Worm (Caenorhabditis elegans) whole organism, L1 larva: ENCODE measurements around the gene sur-7.

Source experiments
- Y116A8C.19 ChIP-seq: sonication (generic microtip); optimal IDR thresholded peaks from 2 replicates; lab custom pipeline; 2016; ENCODE audit warnings: missing compliant biosample characterization, missing genetic modification characterization, borderline replicate concordance
- aha-1 ChIP-seq: fragments of 150-350 bp; optimal IDR thresholded peaks from 2 replicates; lab custom pipeline; 2014; ENCODE audit warnings: missing biosample characterization, missing genetic modification characterization
- blmp-1 ChIP-seq: fragments of 150-350 bp; optimal IDR thresholded peaks from 2 replicates; lab custom pipeline; 2014; ENCODE audit warnings: missing biosample characterization, missing genetic modification characterization
- ceh-63 ChIP-seq: fragments of 200-800 bp; sonication (Bioruptor generic); optimal IDR thresholded peaks from 2 replicates; lab custom pipeline; 2018; ENCODE audit warnings: mild to moderate bottlenecking, missing genetic modification characterization, missing compliant biosample characterization
- ceh-88 ChIP-seq: fragments of 200-800 bp; sonication (Bioruptor generic); IDR thresholded peaks from 2 replicates; pipeline ENCODE4 v1.3.6; 2022; ENCODE audit warnings: missing genetic modification characterization, missing compliant biosample characterization
- ceh-90 ChIP-seq: sonication (generic microtip); optimal IDR thresholded peaks from 2 replicates; lab custom pipeline; 2016; ENCODE audit warnings: missing genetic modification characterization, missing compliant biosample characterization
- dpl-1 ChIP-seq, 3 experiments: fragments of 150-350 bp in 2 of 3; sonication (generic microtip) in 1 of 3; optimal IDR thresholded peaks; 2 replicates each; lab custom pipeline; 2014 to 2017; ENCODE audit warnings: missing biosample characterization in 3 of 3, missing genetic modification characterization in 3 of 3, missing genetic modification reagents in 3 of 3
- dsc-1 ChIP-seq: sonication (generic microtip); optimal IDR thresholded peaks from 2 replicates; lab custom pipeline; 2016; ENCODE audit warnings: mild to moderate bottlenecking, missing genetic modification characterization, missing compliant biosample characterization
- efl-1 ChIP-seq, 4 experiments: fragments of 150-350 bp; optimal IDR thresholded peaks in 3 of 4; peaks in 1 of 4; 1 replicate in 1 of 4; 2 replicates in 3 of 4; lab custom pipeline; 2014; ENCODE audit warnings: missing biosample characterization in 2 of 4, missing genetic modification characterization in 2 of 4, missing genetic modification reagents in 2 of 4
- egl-13 ChIP-seq: sonication (generic microtip); optimal IDR thresholded peaks from 2 replicates; lab custom pipeline; 2016; ENCODE audit warnings: missing genotype, missing genetic modification reagents, missing genetic modification characterization, missing compliant biosample characterization
- egl-27 ChIP-seq, 2 experiments: fragments of 150-350 bp in 1 of 2; sonication (generic microtip); optimal IDR thresholded peaks; 3 replicates each; lab custom pipeline; 2017 to 2018; ENCODE audit warnings: missing biosample characterization in 2 of 2, missing genetic modification characterization in 2 of 2, missing genetic modification reagents in 2 of 2
- elt-2 ChIP-seq: sonication (generic microtip); optimal IDR thresholded peaks from 2 replicates; lab custom pipeline; 2016; ENCODE audit warnings: missing genetic modification characterization, mild to moderate bottlenecking, inconsistent platforms, missing compliant biosample characterization, missing genetic modification reagents
- fos-1 ChIP-seq: fragments of 150-350 bp; optimal IDR thresholded peaks from 2 replicates; lab custom pipeline; 2014; ENCODE audit warnings: missing biosample characterization, missing genetic modification characterization
- grh-1 ChIP-seq: fragments of 200-800 bp; sonication (Bioruptor generic); IDR thresholded peaks from 2 replicates; pipeline ENCODE4 v1.3.6; 2022; ENCODE audit warnings: missing genetic modification reagents, missing genetic modification characterization, missing compliant biosample characterization
- hlh-17 ChIP-seq: fragments of 200-800 bp; sonication (Bioruptor generic); optimal IDR thresholded peaks from 2 replicates; lab custom pipeline; 2018; ENCODE audit warnings: missing genetic modification characterization, mild to moderate bottlenecking, missing compliant biosample characterization, moderate library complexity, borderline replicate concordance
- isw-1 ChIP-seq: fragments of 200-800 bp; sonication (Bioruptor generic); IDR thresholded peaks from 2 replicates; pipeline ENCODE4 v1.3.6; 2022; ENCODE audit warnings: missing genetic modification characterization, missing compliant biosample characterization
- lin-13 ChIP-seq: fragments of 150-350 bp; optimal IDR thresholded peaks from 2 replicates; lab custom pipeline; 2014; ENCODE audit warnings: missing biosample characterization, missing genetic modification reagents, missing genetic modification characterization
- lin-14 ChIP-seq: fragments of 200-800 bp; sonication (Bioruptor generic); optimal IDR thresholded peaks from 2 replicates; lab custom pipeline; 2018; ENCODE audit warnings: mild to moderate bottlenecking, missing genetic modification characterization, moderate library complexity, missing compliant biosample characterization
- lin-39 ChIP-seq: fragments of 150-350 bp; optimal IDR thresholded peaks from 2 replicates; lab custom pipeline; 2014; ENCODE audit warnings: missing biosample characterization, missing genetic modification reagents, missing genetic modification characterization
- lir-3 ChIP-seq: sonication (generic microtip); optimal IDR thresholded peaks from 2 replicates; lab custom pipeline; 2016; ENCODE audit warnings: mild to moderate bottlenecking, missing genetic modification characterization, moderate library complexity, missing compliant biosample characterization; ENCODE audit not compliant: poor library complexity
- lsy-2 ChIP-seq, 2 experiments: fragments of 150-350 bp; optimal IDR thresholded peaks; 2 replicates each; lab custom pipeline; 2014; ENCODE audit warnings: missing biosample characterization in 2 of 2, missing genetic modification characterization in 2 of 2
- mdl-1 ChIP-seq, 2 experiments: fragments of 150-350 bp; optimal IDR thresholded peaks; 2 replicates each; lab custom pipeline; 2014 to 2017; ENCODE audit warnings: missing biosample characterization in 2 of 2, missing genetic modification characterization in 2 of 2, inconsistent platforms in 1 of 2
- mef-2 ChIP-seq: fragments of 150-350 bp; optimal IDR thresholded peaks from 2 replicates; lab custom pipeline; 2014; ENCODE audit warnings: missing biosample characterization, missing genetic modification characterization
- mep-1 ChIP-seq: fragments of 150-350 bp; optimal IDR thresholded peaks from 2 replicates; lab custom pipeline; 2014; ENCODE audit warnings: missing biosample characterization, missing genetic modification characterization
- nhr-19 ChIP-seq: fragments of 200-800 bp; sonication (Bioruptor generic); conservative IDR thresholded peaks from 2 replicates; pipeline ENCODE4 v1.3.6; 2022; ENCODE audit warnings: missing genetic modification characterization, missing compliant biosample characterization
- nhr-20 ChIP-seq: sonication (generic microtip); optimal IDR thresholded peaks from 2 replicates; lab custom pipeline; 2016; ENCODE audit warnings: mild to moderate bottlenecking, missing genetic modification characterization, missing compliant biosample characterization
- nhr-237 ChIP-seq: fragments of 150-350 bp; optimal IDR thresholded peaks from 2 replicates; lab custom pipeline; 2014; ENCODE audit warnings: missing biosample characterization, missing genetic modification characterization
- nhr-47 ChIP-seq: sonication (generic microtip); optimal IDR thresholded peaks from 2 replicates; lab custom pipeline; 2016; ENCODE audit warnings: mild to moderate bottlenecking, missing genetic modification characterization, moderate library complexity, missing compliant biosample characterization
- nhr-71 ChIP-seq: sonication (generic microtip); optimal IDR thresholded peaks from 2 replicates; lab custom pipeline; 2016; ENCODE audit warnings: mild to moderate bottlenecking, missing genetic modification characterization, moderate library complexity, missing compliant biosample characterization
- nhr-76 ChIP-seq: sonication (generic microtip); optimal IDR thresholded peaks from 2 replicates; lab custom pipeline; 2017; ENCODE audit warnings: missing biosample characterization, missing genetic modification characterization
- nhr-85 ChIP-seq: sonication (generic microtip); peaks from one replicate; lab custom pipeline; 2016; ENCODE audit warnings: missing genetic modification characterization, inconsistent platforms, missing compliant biosample characterization
- nhr-90 ChIP-seq: sonication (generic microtip); optimal IDR thresholded peaks from 2 replicates; lab custom pipeline; 2016; ENCODE audit warnings: mild to moderate bottlenecking, missing genetic modification characterization, missing compliant biosample characterization; ENCODE audit not compliant: poor library complexity
- pag-3 ChIP-seq: sonication (generic microtip); optimal IDR thresholded peaks from 2 replicates; lab custom pipeline; 2017; ENCODE audit warnings: missing genetic modification characterization, mild to moderate bottlenecking, missing compliant biosample characterization, antibody characterized with exemption, borderline replicate concordance; ENCODE audit not compliant: insufficient read depth
- pax-3 ChIP-seq: fragments of 200-800 bp; sonication (Bioruptor generic); optimal IDR thresholded peaks from 2 replicates; lab custom pipeline; 2018; ENCODE audit warnings: mild to moderate bottlenecking, missing genetic modification characterization, moderate library complexity, missing compliant biosample characterization
- rnt-1 ChIP-seq: sonication (generic microtip); optimal IDR thresholded peaks from 2 replicates; lab custom pipeline; 2016; ENCODE audit warnings: mild to moderate bottlenecking, missing genetic modification characterization, moderate library complexity, missing compliant biosample characterization
- snu-23 ChIP-seq: sonication (generic microtip); optimal IDR thresholded peaks from 2 replicates; lab custom pipeline; 2016; ENCODE audit warnings: missing genetic modification characterization, missing compliant biosample characterization
- sox-4 ChIP-seq: sonication (generic microtip); optimal IDR thresholded peaks from 2 replicates; lab custom pipeline; 2016; ENCODE audit warnings: missing genetic modification characterization, missing compliant biosample characterization
- sup-37 ChIP-seq: fragments of 200-800 bp; sonication (Bioruptor generic); optimal IDR thresholded peaks from 2 replicates; lab custom pipeline; 2018; ENCODE audit warnings: mild to moderate bottlenecking, missing genetic modification characterization, missing compliant biosample characterization
- tbx-2 ChIP-seq: sonication (generic microtip); optimal IDR thresholded peaks from 2 replicates; lab custom pipeline; 2016; ENCODE audit warnings: missing genetic modification characterization, missing compliant biosample characterization
- unc-130 ChIP-seq: fragments of 150-350 bp; optimal IDR thresholded peaks from 2 replicates; lab custom pipeline; 2017; ENCODE audit warnings: missing biosample characterization, missing genetic modification characterization, inconsistent platforms
- unc-30 ChIP-seq: sonication (generic microtip); optimal IDR thresholded peaks from 2 replicates; lab custom pipeline; 2017; ENCODE audit warnings: missing biosample characterization, missing genetic modification characterization
- unc-62 ChIP-seq: fragments of 150-350 bp; optimal IDR thresholded peaks from 2 replicates; lab custom pipeline; 2014; ENCODE audit warnings: missing biosample characterization, missing genetic modification reagents, missing genetic modification characterization
- unc-98 ChIP-seq: fragments of 200-800 bp; sonication (Bioruptor generic); IDR thresholded peaks from 2 replicates; pipeline ENCODE4 v1.3.6; 2022; ENCODE audit warnings: missing genetic modification characterization, missing compliant biosample characterization
- vab-15 ChIP-seq: sonication (generic microtip); optimal IDR thresholded peaks from 2 replicates; lab custom pipeline; 2017; ENCODE audit warnings: missing genotype, mild to moderate bottlenecking, missing genetic modification characterization, missing compliant biosample characterization
- xbp-1 ChIP-seq: sonication (generic microtip); optimal IDR thresholded peaks from 2 replicates; lab custom pipeline; 2016; ENCODE audit warnings: missing genetic modification characterization, missing compliant biosample characterization
- ztf-4 ChIP-seq: fragments of 150-350 bp; optimal IDR thresholded peaks from 2 replicates; lab custom pipeline; 2014; ENCODE audit warnings: missing biosample characterization, missing genetic modification characterization

Gene sur-7

DNA sequence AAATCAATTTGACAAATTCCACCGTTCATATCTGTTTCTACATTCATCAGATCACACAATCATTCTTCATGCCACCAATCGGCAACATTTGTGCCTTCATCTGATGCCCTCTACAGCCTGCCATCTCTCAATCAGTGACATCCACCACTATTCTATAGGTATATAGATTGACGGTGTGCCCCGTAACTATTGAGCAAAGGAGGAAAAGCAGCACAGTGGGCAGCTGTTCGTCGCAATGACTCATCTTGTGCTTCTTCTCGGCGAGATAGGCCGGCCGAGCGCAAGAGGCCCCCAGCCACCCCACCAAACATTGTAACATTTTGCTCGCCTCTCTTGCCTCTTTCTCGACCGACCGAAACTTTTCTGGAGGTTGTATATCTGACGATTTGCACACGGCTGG lies 15.7 kb downstream of the sur-7 start:
- TF ChIP-seq nhr-47 (tag; lab: Kevin White, UChicago) (peak; percentile 7), fos-1 (tag; lab: Kevin White, UChicago) (peak; percentile 30), egl-13 (no peak), nhr-20 (tag; lab: Kevin White, UChicago) (peak; percentile 41), lin-39 (peak; percentile 2), aha-1 (tag; lab: Kevin White, UChicago) (no peak), isw-1 (no peak), ztf-4 (no peak), dsc-1 (tag; lab: Kevin White, UChicago) (peak; percentile 37), mdl-1 (tag; optimal IDR thresholded peaks at IDR 0.05; lab: Kevin White, UChicago) (no peak), pax-3 (tag; lab: Kevin White, UChicago) (no peak), lsy-2 (tag; optimal IDR thresholded peaks at IDR 0.05; lab: Kevin White, UChicago) (peak; percentile 14 to 44), lir-3 (no peak), mep-1 (no peak), nhr-71 (tag; lab: Kevin White, UChicago) (peak; percentile 76), vab-15 (tag; lab: Kevin White, UChicago) (no peak), ceh-88 (GFP tag; lab: Robert Waterston, UW) (no peak), nhr-237 (no peak), sox-4 (tag; lab: Kevin White, UChicago) (no peak), nhr-85 (no peak), egl-27 (tag; optimal IDR thresholded peaks at IDR 0.05; lab: Kevin White, UChicago) (no peak), elt-2 (tag; lab: Kevin White, UChicago) (no peak), blmp-1 (tag; lab: Kevin White, UChicago) (no peak), nhr-19 (GFP tag; lab: Robert Waterston, UW) (peak; percentile 50), dpl-1 (GFP tag; optimal IDR thresholded peaks at IDR 0.05; lab: Kevin White, UChicago) (no peak), ceh-63 (GFP tag; lab: Kevin White, UChicago) (no peak), unc-98 (GFP tag; lab: Robert Waterston, UW) (0 out of 2 replicates have a peak, but pooled peaks have one; percentile 19), tbx-2 (tag; lab: Kevin White, UChicago) (peak; percentile 7), hlh-17 (GFP tag; lab: Kevin White, UChicago) (no peak), ceh-90 (tag; lab: Kevin White, UChicago) (no peak), rnt-1 (peak; percentile 78), grh-1 (GFP tag; lab: Robert Waterston, UW) (no peak), nhr-76 (tag; lab: Kevin White, UChicago) (no peak), nhr-90 (tag; lab: Kevin White, UChicago) (no peak), mef-2 (tag; lab: Kevin White, UChicago) (no peak), sup-37 (no peak), lin-14 (peak; percentile 85), efl-1 (optimal IDR thresholded peaks at IDR 0.05; lab: Kevin White, UChicago) (no peak), efl-1 (GFP tag; optimal IDR thresholded peaks at IDR 0.05 in 1 of 2; lab: Kevin White, UChicago) (peak in 1 of 2 experiments; percentile 89), unc-130 (peak; percentile 22), pag-3 (tag; lab: Kevin White, UChicago) (peak; percentile 93), xbp-1 (no peak), lin-13 (GFP tag; lab: Kevin White, UChicago) (no peak), unc-62 (GFP tag; lab: Kevin White, UChicago) (no peak), snu-23 (GFP tag; lab: Kevin White, UChicago) (peak; percentile 53), Y116A8C.19 (tag; lab: Kevin White, UChicago) (no peak), unc-30 (tag; lab: Kevin White, UChicago) (no peak)
